Worm (Caenorhabditis elegans): ENCODE data around the gene F39B3.7.

Gene F39B3.7

DNA sequence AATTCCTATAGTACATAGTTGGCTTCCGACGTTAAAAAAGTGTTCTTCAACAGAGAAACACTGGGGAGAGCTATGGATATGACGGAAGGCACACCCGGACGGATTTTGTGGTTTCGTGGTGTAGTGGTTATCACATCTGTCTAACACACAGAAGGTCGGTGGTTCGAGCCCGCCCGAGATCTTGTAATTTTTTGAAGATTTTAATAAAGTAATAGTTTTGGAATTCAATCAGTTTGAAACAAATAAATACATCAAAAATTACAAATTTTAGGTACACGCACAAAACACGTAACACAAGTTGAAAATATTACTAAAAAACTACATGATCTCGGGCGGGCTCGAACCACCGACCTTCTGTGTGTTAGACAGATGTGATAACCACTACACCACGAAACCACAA, 43.9 kb upstream of the F39B3.7 start (continued):
- TF ChIP-seq daf-12 (tag; optimal IDR thresholded peaks at IDR 0.05) (no peak), pha-4 (GFP tag; IDR thresholded peaks at IDR 0.05) (peak; percentile 72; the same call in 1 of the 2 replicates), pha-4 (tag; optimal IDR thresholded peaks at IDR 0.05) (no peak), mdl-1 (tag; optimal IDR thresholded peaks at IDR 0.05) (no peak), Y75B8A.6 (GFP tag; IDR thresholded peaks at IDR 0.05) (0 out of 2 replicates have a peak, but pooled peaks have one; percentile 28), cey-2 (tag; optimal IDR thresholded peaks at IDR 0.05; ENCODE audit: borderline replicate concordance, insufficient read depth) (no peak), spr-1 (tag; optimal IDR thresholded peaks at IDR 0.05) (no peak), dmd-8 (GFP tag; IDR thresholded peaks at IDR 0.05) (no peak), saeg-2 (GFP tag; IDR thresholded peaks at IDR 0.05) (0 out of 2 replicates have a peak, but pooled peaks have one; percentile 20), zag-1 (tag; optimal IDR thresholded peaks at IDR 0.05) (no peak), mes-2 (tag; optimal IDR thresholded peaks at IDR 0.05; ENCODE audit: poor library complexity, severe bottlenecking) (no peak), mdt-29 (GFP tag; IDR thresholded peaks at IDR 0.05) (peak; percentile 73; the same call in 1 of the 2 replicates), attf-4 (tag; optimal IDR thresholded peaks at IDR 0.05) (no peak), snpc-1.2 (GFP tag; IDR thresholded peaks at IDR 0.05) (no peak; the same call in 1 of the 2 replicates), daf-8 (GFP tag; IDR thresholded peaks at IDR 0.05) (no peak), nhr-28 (tag; optimal IDR thresholded peaks at IDR 0.05) (no peak), gei-8 (GFP tag; optimal IDR thresholded peaks at IDR 0.05) (no peak), nhr-111 (GFP tag; optimal IDR thresholded peaks at IDR 0.05) (no peak), arid-1 (GFP tag; conservative IDR thresholded peaks at IDR 0.05) (0 out of 2 replicates have a peak, but pooled peaks have one; percentile 8), nhr-237 (tag; optimal IDR thresholded peaks at IDR 0.05) (no peak), skn-1 (tag; optimal IDR thresholded peaks at IDR 0.05) (no peak), hlh-30 (tag; optimal IDR thresholded peaks at IDR 0.05; ENCODE audit: insufficient read depth) (peak; percentile 5), nhr-42 (GFP tag; IDR thresholded peaks at IDR 0.05) (no peak), aha-1 (tag) (no peak)

DNA sequence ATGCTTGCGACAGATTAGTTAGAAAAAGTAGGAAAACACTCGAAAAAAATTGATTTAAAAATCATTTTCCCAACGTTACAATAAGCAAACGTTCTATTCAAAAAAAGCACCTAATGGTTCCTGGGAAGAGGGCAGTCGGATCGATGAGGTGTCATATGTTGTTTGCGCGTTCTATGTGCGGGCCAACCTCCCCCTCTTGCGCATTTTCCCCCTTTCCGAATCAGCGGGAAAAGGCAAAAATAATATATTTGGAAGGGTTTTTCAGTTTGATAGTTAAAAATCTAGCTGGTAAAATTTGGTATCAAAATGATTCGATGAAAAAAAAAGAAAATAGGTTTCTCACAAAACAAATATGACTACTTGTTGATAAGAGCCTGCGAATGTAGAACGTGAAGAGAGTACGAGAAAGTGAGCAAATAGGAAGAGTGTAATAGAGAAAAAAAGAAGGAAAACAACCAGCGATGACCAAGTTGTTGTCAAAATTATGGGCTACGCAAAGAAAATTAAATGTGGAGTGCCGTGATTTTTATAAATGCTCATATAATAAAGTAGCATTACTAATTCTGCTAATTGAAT, 43.2 kb upstream of the F39B3.7 start:
- TF ChIP-seq jun-1 (tag; optimal IDR thresholded peaks at IDR 0.05) (no peak), lim-7 (GFP tag; IDR thresholded peaks at IDR 0.05) (no peak), ztf-7 (tag; optimal IDR thresholded peaks at IDR 0.05) (no peak), ceh-62 (tag; optimal IDR thresholded peaks at IDR 0.05) (no peak), F49E8.2 (tag; optimal IDR thresholded peaks at IDR 0.05; ENCODE audit: borderline replicate concordance) (no peak), fkh-10 (GFP tag; optimal IDR thresholded peaks at IDR 0.05) (peak; percentile 37), attf-4 (tag; optimal IDR thresholded peaks at IDR 0.05) (no peak), nhr-41 (GFP tag; IDR thresholded peaks at IDR 0.05) (no peak), aha-1 (tag) (no peak), set-16 (GFP tag; IDR thresholded peaks at IDR 0.05) (no peak), daf-8 (GFP tag; IDR thresholded peaks at IDR 0.05) (no peak), saeg-2 (GFP tag; IDR thresholded peaks at IDR 0.05) (no peak), nhr-11 (tag; optimal IDR thresholded peaks at IDR 0.05) (peak; percentile 38), lin-29 (GFP tag; IDR thresholded peaks at IDR 0.05) (no peak), ceh-44 (GFP tag; IDR thresholded peaks at IDR 0.05) (no peak), daf-19 (GFP tag; conservative IDR thresholded peaks at IDR 0.05) (no peak), ceh-32 (tag; optimal IDR thresholded peaks at IDR 0.05; ENCODE audit: poor library complexity) (no peak), F44E2.7 (GFP tag; IDR thresholded peaks at IDR 0.05) (no peak), nhr-28 (tag; optimal IDR thresholded peaks at IDR 0.05) (peak; percentile 16), ceh-28 (tag; optimal IDR thresholded peaks at IDR 0.05) (peak; percentile 11), zfp-3 (GFP tag; conservative IDR thresholded peaks at IDR 0.05) (no peak), zfp-2 (tag; optimal IDR thresholded peaks at IDR 0.05) (no peak), madf-9 (GFP tag; conservative IDR thresholded peaks at IDR 0.05) (no peak), lir-3 (tag; optimal IDR thresholded peaks at IDR 0.05) (no peak), spr-1 (tag; optimal IDR thresholded peaks at IDR 0.05) (no peak), dmd-6 (GFP tag; IDR thresholded peaks at IDR 0.05) (peak; percentile 44; the same call in 1 of the 2 replicates), Y105C5A.15 (GFP tag; IDR thresholded peaks at IDR 0.05) (no peak), F26F4.8 (GFP tag; conservative IDR thresholded peaks at IDR 0.05) (no peak), ces-1 (GFP tag; optimal IDR thresholded peaks at IDR 0.05) (no peak), hif-1 (tag; optimal IDR thresholded peaks at IDR 0.05) (peak in 1 of 2 experiments; percentile 47), Y48G9A.11 (GFP tag; IDR thresholded peaks at IDR 0.05) (no peak), snpc-1.2 (GFP tag; IDR thresholded peaks at IDR 0.05) (no peak)

All from whole organism, L4 larva.